Fruit fly (Drosophila melanogaster): Measurements from ENCODE around the gene Atx2.

- TF ChIP-seq CTCF (optimal IDR thresholded peaks at IDR 0.05) (no peak), CG8478 (optimal IDR thresholded peaks at IDR 0.05) (no peak)
Measured at dm6 chr3R:15463172-15463571, 54.9 kb downstream of the Atx2 start.

Data from S2 (cell line).